Worm (Caenorhabditis elegans) whole organism, young adult: ENCODE measurements around the gene T22C8.1.

ENCODE experiments used
- B0035.1 ChIP-seq: sonication (generic microtip); optimal IDR thresholded peaks from 2 replicates; lab custom pipeline; 2016; ENCODE audit warnings: missing genetic modification characterization, mild to moderate bottlenecking, missing compliant biosample characterization, missing genotype, missing genetic modification reagents
- B0336.3 ChIP-seq: fragments of 200-800 bp; sonication (Bioruptor generic); IDR thresholded peaks from 2 replicates; pipeline ENCODE4 v1.3.6; 2022; ENCODE audit warnings: missing genetic modification characterization, missing compliant biosample characterization
- C06A6.2 ChIP-seq: fragments of 200-800 bp; sonication (Bioruptor generic); conservative IDR thresholded peaks from 2 replicates; pipeline ENCODE4 v1.3.6; 2022; ENCODE audit warnings: missing genetic modification characterization, missing compliant biosample characterization
- F10E7.11 ChIP-seq: sonication (generic microtip); optimal IDR thresholded peaks from 2 replicates; lab custom pipeline; 2017; ENCODE audit warnings: mild to moderate bottlenecking, missing genetic modification characterization, moderate library complexity, missing compliant biosample characterization
- F39B2.1 ChIP-seq: fragments of 200-800 bp; sonication (Bioruptor generic); IDR thresholded peaks from 2 replicates; pipeline ENCODE4 v1.3.6; 2022; ENCODE audit warnings: missing genetic modification reagents, missing genetic modification characterization, missing compliant biosample characterization
- F57A8.1 ChIP-seq: fragments of 200-800 bp; sonication (Bioruptor generic); optimal IDR thresholded peaks from 2 replicates; lab custom pipeline; 2018; ENCODE audit warnings: mild to moderate bottlenecking, missing genetic modification characterization, moderate library complexity, missing compliant biosample characterization
- F57C9.4 ChIP-seq: sonication (generic microtip); optimal IDR thresholded peaks from 2 replicates; lab custom pipeline; 2017; ENCODE audit warnings: mild to moderate bottlenecking, missing genetic modification characterization, missing compliant biosample characterization
- K12H6.12 ChIP-seq: fragments of 200-800 bp; sonication (Bioruptor generic); optimal IDR thresholded peaks from 2 replicates; lab custom pipeline; 2018; ENCODE audit warnings: mild to moderate bottlenecking, missing genetic modification characterization, missing compliant biosample characterization
- T26A5.8 ChIP-seq: sonication (generic microtip); optimal IDR thresholded peaks from 2 replicates; lab custom pipeline; 2016; ENCODE audit warnings: missing genetic modification characterization, missing compliant biosample characterization
- Y53G8AR.9 ChIP-seq: fragments of 200-800 bp; sonication (Bioruptor generic); conservative IDR thresholded peaks from 2 replicates; pipeline ENCODE4 v1.3.6; 2022; ENCODE audit warnings: missing genetic modification reagents, missing genetic modification characterization, missing compliant biosample characterization
- Y56A3A.18 ChIP-seq: fragments of 200-800 bp; sonication (Bioruptor generic); IDR thresholded peaks from 2 replicates; pipeline ENCODE4 v1.3.6; 2022; ENCODE audit warnings: missing genetic modification reagents, missing genetic modification characterization, missing compliant biosample characterization
- akir-1 ChIP-seq: fragments of 200-800 bp; sonication (Bioruptor generic); optimal IDR thresholded peaks from 2 replicates; lab custom pipeline; 2018; ENCODE audit warnings: mild to moderate bottlenecking, missing genetic modification characterization, moderate library complexity, missing compliant biosample characterization
- atf-7 ChIP-seq: sonication (generic microtip); optimal IDR thresholded peaks from 2 replicates; lab custom pipeline; 2017; ENCODE audit warnings: mild to moderate bottlenecking, missing genetic modification characterization, missing compliant biosample characterization
- athp-1 ChIP-seq: sonication (generic microtip); optimal IDR thresholded peaks from 2 replicates; lab custom pipeline; 2017; ENCODE audit warnings: mild to moderate bottlenecking, missing genetic modification characterization, missing compliant biosample characterization
- attf-5 ChIP-seq: fragments of 200-800 bp; sonication (Bioruptor generic); optimal IDR thresholded peaks from 2 replicates; lab custom pipeline; 2018; ENCODE audit warnings: mild to moderate bottlenecking, missing genetic modification characterization, missing compliant biosample characterization
- cebp-1 ChIP-seq, 2 experiments: fragments of 200-800 bp in 1 of 2; sonication (Bioruptor generic) in 1 of 2; sonication (generic microtip) in 1 of 2; IDR thresholded peaks in 1 of 2; optimal IDR thresholded peaks in 1 of 2; 2 replicates each; pipeline versions ENCODE4 v1.3.6 to Lab custom; 2017 to 2022; ENCODE audit warnings: missing compliant biosample characterization in 2 of 2, missing genetic modification characterization in 2 of 2, mild to moderate bottlenecking in 1 of 2, missing genetic modification reagents in 1 of 2, moderate library complexity in 1 of 2
- ceh-100 ChIP-seq: fragments of 200-800 bp; sonication (Bioruptor generic); IDR thresholded peaks from 2 replicates; pipeline ENCODE4 v1.3.6; 2022; ENCODE audit warnings: missing genetic modification reagents, missing genetic modification characterization, missing compliant biosample characterization
- ceh-27 ChIP-seq: fragments of 200-800 bp; sonication (Bioruptor generic); optimal IDR thresholded peaks from 2 replicates; lab custom pipeline; 2018; ENCODE audit warnings: mild to moderate bottlenecking, missing genetic modification characterization, moderate library complexity, missing compliant biosample characterization
- ceh-40 ChIP-seq: fragments of 200-800 bp; sonication (Bioruptor generic); IDR thresholded peaks from 2 replicates; pipeline ENCODE4 v1.3.6; 2022; ENCODE audit warnings: missing genetic modification characterization, missing compliant biosample characterization
- ceh-58 ChIP-seq: fragments of 200-800 bp; sonication (Bioruptor generic); IDR thresholded peaks from 2 replicates; pipeline ENCODE4 v1.3.6; 2022; ENCODE audit warnings: missing genetic modification characterization, missing compliant biosample characterization
- ceh-91 ChIP-seq: fragments of 200-800 bp; sonication (Bioruptor generic); IDR thresholded peaks from 2 replicates; pipeline ENCODE4 v1.3.6; 2022; ENCODE audit warnings: missing genetic modification reagents, missing genetic modification characterization, missing compliant biosample characterization
- dpff-1 ChIP-seq: sonication (generic microtip); optimal IDR thresholded peaks from 2 replicates; lab custom pipeline; 2017; ENCODE audit warnings: mild to moderate bottlenecking, missing genetic modification characterization, missing compliant biosample characterization
- gei-17 ChIP-seq: fragments of 200-800 bp; sonication (Bioruptor generic); optimal IDR thresholded peaks from 2 replicates; lab custom pipeline; 2018; ENCODE audit warnings: mild to moderate bottlenecking, missing genetic modification characterization, missing compliant biosample characterization
- hrde-1 ChIP-seq: sonication (generic microtip); optimal IDR thresholded peaks from 2 replicates; lab custom pipeline; 2016; ENCODE audit warnings: missing genetic modification characterization, mild to moderate bottlenecking, missing compliant biosample characterization, moderate library complexity, missing genotype, missing genetic modification reagents, borderline replicate concordance
- let-526 ChIP-seq: fragments of 200-800 bp; sonication (Bioruptor generic); IDR thresholded peaks from 2 replicates; pipeline ENCODE4 v1.3.6; 2022; ENCODE audit warnings: missing genetic modification reagents, missing genetic modification characterization, missing compliant biosample characterization
- lir-1 ChIP-seq: fragments of 200-800 bp; sonication (Bioruptor generic); conservative IDR thresholded peaks from 2 replicates; pipeline ENCODE4 v1.3.6; 2022; ENCODE audit warnings: missing genetic modification reagents, missing genetic modification characterization, missing compliant biosample characterization
- madf-10 ChIP-seq: sonication (generic microtip); optimal IDR thresholded peaks from 2 replicates; lab custom pipeline; 2016; ENCODE audit warnings: mild to moderate bottlenecking, missing genetic modification characterization, missing compliant biosample characterization
- madf-3 ChIP-seq: fragments of 200-800 bp; sonication (Bioruptor generic); IDR thresholded peaks from 2 replicates; pipeline ENCODE4 v1.3.6; 2022; ENCODE audit warnings: missing genetic modification reagents, missing genetic modification characterization, missing compliant biosample characterization
- mel-28 ChIP-seq: sonication (generic microtip); optimal IDR thresholded peaks from 2 replicates; lab custom pipeline; 2016; ENCODE audit warnings: borderline replicate concordance, mild to moderate bottlenecking, missing genetic modification characterization, missing compliant biosample characterization
- mes-4 ChIP-seq: sonication (generic microtip); optimal IDR thresholded peaks from 2 replicates; lab custom pipeline; 2016; ENCODE audit warnings: missing genotype, missing genetic modification characterization, missing compliant biosample characterization
- nfya-2 ChIP-seq: fragments of 200-800 bp; sonication (Bioruptor generic); IDR thresholded peaks from 2 replicates; pipeline ENCODE4 v1.3.6; 2022; ENCODE audit warnings: missing genetic modification reagents, missing genetic modification characterization, missing compliant biosample characterization
- nhr-179 ChIP-seq: sonication (generic microtip); optimal IDR thresholded peaks from 2 replicates; lab custom pipeline; 2016; ENCODE audit warnings: mild to moderate bottlenecking, missing genetic modification characterization, missing compliant biosample characterization
- nhr-27 ChIP-seq: fragments of 200-800 bp; sonication (Bioruptor generic); optimal IDR thresholded peaks from 2 replicates; lab custom pipeline; 2018; ENCODE audit warnings: mild to moderate bottlenecking, missing genetic modification characterization, moderate library complexity, missing compliant biosample characterization
- rcor-1 ChIP-seq: fragments of 200-800 bp; sonication (Bioruptor generic); IDR thresholded peaks from 2 replicates; pipeline ENCODE4 v1.3.6; 2022; ENCODE audit warnings: missing genetic modification reagents, missing genetic modification characterization, missing compliant biosample characterization
- rpc-1 ChIP-seq, 2 experiments: fragments of 150-350 bp in 1 of 2; sonication (generic microtip) in 1 of 2; optimal IDR thresholded peaks; 2 replicates each; lab custom pipeline; 2014 to 2018; ENCODE audit warnings: missing biosample characterization in 1 of 2, missing genetic modification characterization in 1 of 2, missing genetic modification reagents in 1 of 2, missing genotype in 1 of 2
- snpc-1.1 ChIP-seq: sonication (generic microtip); optimal IDR thresholded peaks from 2 replicates; lab custom pipeline; 2017; ENCODE audit warnings: missing genetic modification characterization, mild to moderate bottlenecking, missing compliant biosample characterization, antibody characterized with exemption, moderate library complexity, missing genotype, missing genetic modification reagents; ENCODE audit not compliant: insufficient read depth
- snpc-1.3 ChIP-seq: sonication (generic microtip); optimal IDR thresholded peaks from 2 replicates; lab custom pipeline; 2017; ENCODE audit warnings: missing genetic modification characterization, mild to moderate bottlenecking, missing compliant biosample characterization, antibody characterized with exemption, moderate library complexity, missing genotype, missing genetic modification reagents; ENCODE audit not compliant: insufficient read depth
- snpc-3.4 ChIP-seq: sonication (generic microtip); optimal IDR thresholded peaks from 2 replicates; lab custom pipeline; 2017; ENCODE audit warnings: missing genetic modification characterization, mild to moderate bottlenecking, missing compliant biosample characterization, antibody characterized with exemption, moderate library complexity, missing genotype, missing genetic modification reagents
- sptf-2 ChIP-seq: fragments of 200-800 bp; sonication (Bioruptor generic); optimal IDR thresholded peaks from 2 replicates; lab custom pipeline; 2018; ENCODE audit warnings: mild to moderate bottlenecking, missing genetic modification characterization, missing compliant biosample characterization
- tbx-9 ChIP-seq: sonication (generic microtip); optimal IDR thresholded peaks from 2 replicates; lab custom pipeline; 2016; ENCODE audit warnings: borderline replicate concordance, missing genetic modification characterization, inconsistent platforms, missing compliant biosample characterization
- tlf-1 ChIP-seq: fragments of 200-800 bp; sonication (Bioruptor generic); optimal IDR thresholded peaks from 2 replicates; lab custom pipeline; 2018; ENCODE audit warnings: mild to moderate bottlenecking, missing genetic modification characterization, missing compliant biosample characterization
- xnd-1 ChIP-seq: sonication (generic microtip); optimal IDR thresholded peaks from 2 replicates; lab custom pipeline; 2016; ENCODE audit warnings: missing genotype, missing genetic modification reagents, missing genetic modification characterization, missing compliant biosample characterization
- ztf-18 ChIP-seq: sonication (generic microtip); optimal IDR thresholded peaks from 2 replicates; lab custom pipeline; 2016; ENCODE audit warnings: missing genotype, mild to moderate bottlenecking, missing genetic modification characterization, missing compliant biosample characterization
- ztf-22 ChIP-seq: fragments of 200-800 bp; sonication (Bioruptor generic); optimal IDR thresholded peaks from 2 replicates; lab custom pipeline; 2018; ENCODE audit warnings: mild to moderate bottlenecking, missing genetic modification characterization, moderate library complexity, missing compliant biosample characterization
- ztf-25 ChIP-seq: fragments of 200-800 bp; sonication (Bioruptor generic); IDR thresholded peaks from 2 replicates; pipeline ENCODE4 v1.3.6; 2022; ENCODE audit warnings: missing genetic modification reagents, missing genetic modification characterization, missing compliant biosample characterization
- ztf-6 ChIP-seq: fragments of 200-800 bp; sonication (Bioruptor generic); IDR thresholded peaks from 2 replicates; pipeline ENCODE4 v1.3.6; 2022; ENCODE audit warnings: missing genetic modification reagents, missing genetic modification characterization, missing compliant biosample characterization

T22C8.1 gene

ce11 chrII:8603567-8604359, 8.8 kb upstream of the T22C8.1 start, which contains the start of gene suf-1 (continued):
- no peak for TF ChIP-seq cebp-1 (GFP tag; IDR thresholded peaks at IDR 0.05; lab: Robert Waterston, UW)
- TF ChIP-seq cebp-1 (tag; optimal IDR thresholded peaks at IDR 0.05; lab: Kevin White, UChicago): no peak
- peak; percentile 32; the same call in 1 of the 2 replicates for TF ChIP-seq ceh-100 (GFP tag; lab: Robert Waterston, UW)
- no peak for TF ChIP-seq ztf-25
- peak; percentile 45 for TF ChIP-seq xnd-1
- no peak for TF ChIP-seq dpff-1 (tag; lab: Kevin White, UChicago)
- TF ChIP-seq akir-1 (GFP tag; lab: Kevin White, UChicago): no peak
- no peak for TF ChIP-seq gei-17
- no peak for TF ChIP-seq T26A5.8
- peak; percentile 79 for TF ChIP-seq tlf-1 (GFP tag; lab: Kevin White, UChicago)
- TF ChIP-seq ztf-22 (GFP tag; lab: Kevin White, UChicago): no peak
- no peak for TF ChIP-seq mes-4
- TF ChIP-seq snpc-1.1 (tag; lab: Kevin White, UChicago): peak; percentile 64
- no peak for TF ChIP-seq F10E7.11 (tag; lab: Kevin White, UChicago)
- TF ChIP-seq nfya-2: no peak
- TF ChIP-seq ceh-91: no peak
- TF ChIP-seq ceh-58 (GFP tag; lab: Robert Waterston, UW): no peak
- TF ChIP-seq madf-10 (tag; lab: Kevin White, UChicago): no peak
- TF ChIP-seq mel-28: no peak
- peak; percentile 2 for TF ChIP-seq snpc-1.3 (tag; lab: Kevin White, UChicago)
- TF ChIP-seq sptf-2 (GFP tag; lab: Kevin White, UChicago): no peak
- peak; percentile 56 for TF ChIP-seq atf-7 (tag; lab: Kevin White, UChicago)
- peak; percentile 75; the same call in 1 of the 2 replicates for TF ChIP-seq Y56A3A.18 (GFP tag; lab: Robert Waterston, UW)
- TF ChIP-seq B0336.3 (GFP tag; lab: Robert Waterston, UW): peak; percentile 89
- no peak for TF ChIP-seq B0035.1 (tag; lab: Kevin White, UChicago)
- no peak for TF ChIP-seq ztf-18
- TF ChIP-seq snpc-3.4 (tag; lab: Kevin White, UChicago): peak; percentile 80
- no peak for TF ChIP-seq F57C9.4 (tag; lab: Kevin White, UChicago)
- peak; percentile 92 for TF ChIP-seq hrde-1 (tag; lab: Kevin White, UChicago)
- TF ChIP-seq tbx-9 (tag; lab: Kevin White, UChicago): no peak
- TF ChIP-seq nhr-179 (tag; lab: Kevin White, UChicago): no peak
- TF ChIP-seq Y53G8AR.9 (GFP tag; lab: Robert Waterston, UW): peak; percentile 85
- TF ChIP-seq nhr-27 (tag; lab: Kevin White, UChicago): no peak
- no peak for TF ChIP-seq ceh-27 (GFP tag; lab: Kevin White, UChicago)
- no peak for TF ChIP-seq ceh-40 (GFP tag; lab: Robert Waterston, UW)
- TF ChIP-seq K12H6.12: no peak
- peak; percentile 40 for TF ChIP-seq athp-1 (tag; lab: Kevin White, UChicago)
- no peak for TF ChIP-seq rcor-1 (GFP tag; lab: Robert Waterston, UW)
- peak; percentile 24 for TF ChIP-seq attf-5 (GFP tag; lab: Kevin White, UChicago)
- TF ChIP-seq rpc-1 (optimal IDR thresholded peaks at IDR 0.05; lab: Kevin White, UChicago): no peak
- TF ChIP-seq rpc-1 (tag; optimal IDR thresholded peaks at IDR 0.05; lab: Kevin White, UChicago): peak; percentile 3
- TF ChIP-seq F39B2.1 (GFP tag; lab: Robert Waterston, UW): no peak
- TF ChIP-seq ztf-6 (GFP tag; lab: Robert Waterston, UW): no peak
- TF ChIP-seq let-526: no peak
- no peak for TF ChIP-seq lir-1
- TF ChIP-seq C06A6.2 (GFP tag; lab: Robert Waterston, UW): no peak
- TF ChIP-seq F57A8.1 (GFP tag; lab: Kevin White, UChicago): no peak
- peak; percentile 88 for TF ChIP-seq madf-3 (GFP tag; lab: Robert Waterston, UW)
